Worm (Caenorhabditis elegans) whole organism, dauer: ENCODE results near the gene alkb-7.

Source experiments
- unc-62 ChIP-seq: sonication (generic microtip); optimal IDR thresholded peaks from 2 replicates; lab custom pipeline; 2017; ENCODE audit warnings: missing biosample characterization, missing genetic modification reagents, missing genetic modification characterization

alkb-7 gene

ce11 chrII:12787831-12788248 is at the start of gene alkb-7:
Gene alkb-7, minus strand, starts transcription at chrII:12788153.
- no peak for TF ChIP-seq unc-62 (GFP tag; lab: Kevin White, UChicago)

ce11 chrII:12830347-12830746 is 42.4 kb upstream of the alkb-7 start, which contains the start of gene bcmo-1:
Gene bcmo-1, plus strand, starts transcription at chrII:12830676.
- TF ChIP-seq unc-62 (GFP tag; lab: Kevin White, UChicago) = no peak

- no peak for TF ChIP-seq unc-62 (GFP tag; lab: Kevin White, UChicago)
Observed at ce11 chrII:12828863-12829262, 40.9 kb upstream of the alkb-7 start, which contains the start of gene Y46G5A.23. Gene Y46G5A.23, minus strand, starts transcription at chrII:12828963.

ce11 chrII:12826752-12827151 is 38.8 kb upstream of the alkb-7 start, which contains the start of gene Y46G5A.38:
Gene Y46G5A.38, plus strand, starts transcription at chrII:12827052.
- no peak for TF ChIP-seq unc-62 (GFP tag; lab: Kevin White, UChicago)

ce11 chrII:12824463-12824862 is 36.5 kb upstream of the alkb-7 start:
- TF ChIP-seq unc-62 (GFP tag; lab: Kevin White, UChicago) = no peak

- TF ChIP-seq unc-62 (GFP tag; lab: Kevin White, UChicago) = no peak
Observed at ce11 chrII:12823437-12823836, 35.5 kb upstream of the alkb-7 start, which contains the start of gene Y46G5A.36. Gene Y46G5A.36, plus strand, starts transcription at chrII:12823679.

ce11 chrII:12819979-12820378 is 32.0 kb upstream of the alkb-7 start:
- no peak for TF ChIP-seq unc-62 (GFP tag; lab: Kevin White, UChicago)

ce11 chrII:12818488-12818887 is 30.5 kb upstream of the alkb-7 start, which contains the start of gene Y46G5A.22:
Gene Y46G5A.22, minus strand, starts transcription at chrII:12818588.
- no peak for TF ChIP-seq unc-62 (GFP tag; lab: Kevin White, UChicago)

ce11 chrII:12816412-12817146 is 28.6 kb upstream of the alkb-7 start, which contains the start of gene acl-7:
Gene acl-7, minus strand, starts transcription at chrII:12816462.
- TF ChIP-seq unc-62 (GFP tag; lab: Kevin White, UChicago) = no peak

ce11 chrII:12813253-12813652 is 25.3 kb upstream of the alkb-7 start:
- TF ChIP-seq unc-62 (GFP tag; lab: Kevin White, UChicago) = no peak

- TF ChIP-seq unc-62 (GFP tag; lab: Kevin White, UChicago) = no peak
Observed at ce11 chrII:12810709-12811108, 22.8 kb upstream of the alkb-7 start, which contains the start of gene Y46G5A.20. Gene Y46G5A.20, plus strand, starts transcription at chrII:12811009.

- no peak for TF ChIP-seq unc-62 (GFP tag; lab: Kevin White, UChicago)
Observed at ce11 chrII:12809725-12810124, 21.8 kb upstream of the alkb-7 start.

ce11 chrII:12808746-12809145 is 20.8 kb upstream of the alkb-7 start:
- no peak for TF ChIP-seq unc-62 (GFP tag; lab: Kevin White, UChicago)

ce11 chrII:12806602-12807182 is 18.7 kb upstream of the alkb-7 start, which contains the start of gene spds-1:
Gene spds-1, plus strand, starts transcription at chrII:12806899.
- no peak for TF ChIP-seq unc-62 (GFP tag; lab: Kevin White, UChicago)

ce11 chrII:12805765-12806384 is 17.9 kb upstream of the alkb-7 start:
- TF ChIP-seq unc-62 (GFP tag; lab: Kevin White, UChicago) = no peak

ce11 chrII:12805161-12805560 is 17.2 kb upstream of the alkb-7 start, which contains the start of the genes Y46G5A.18 and Y46G5A.47:
Gene Y46G5A.18, minus strand, starts transcription at chrII:12805261.
Gene Y46G5A.47, minus strand, starts transcription at chrII:12805306.
- TF ChIP-seq unc-62 (GFP tag; lab: Kevin White, UChicago) = no peak
